Worm (Caenorhabditis elegans) whole organism, L3 larva: Measurements from ENCODE around the gene ndub-8.

Source experiments
- ZK546.5 ChIP-seq: sonication (generic microtip); optimal IDR thresholded peaks from 2 replicates; lab custom pipeline; 2017; ENCODE audit warnings: missing biosample characterization, missing genetic modification characterization
- aly-2 ChIP-seq: fragments of 150-350 bp; optimal IDR thresholded peaks from 2 replicates; lab custom pipeline; 2014; ENCODE audit warnings: missing biosample characterization, missing genetic modification characterization
- ama-1 ChIP-seq: fragments of 150-350 bp; optimal IDR thresholded peaks from 2 replicates; lab custom pipeline; 2018
- ceh-16 ChIP-seq: sonication (generic microtip); optimal IDR thresholded peaks from 2 replicates; lab custom pipeline; 2017; ENCODE audit warnings: missing biosample characterization, missing genetic modification characterization
- ceh-28 ChIP-seq: fragments of 150-350 bp; optimal IDR thresholded peaks from 2 replicates; lab custom pipeline; 2014; ENCODE audit warnings: missing biosample characterization, missing genetic modification reagents, missing genetic modification characterization
- ceh-9 ChIP-seq: sonication (generic microtip); optimal IDR thresholded peaks from 2 replicates; lab custom pipeline; 2018; ENCODE audit warnings: missing biosample characterization, missing genetic modification characterization
- daf-12 ChIP-seq: fragments of 150-350 bp; optimal IDR thresholded peaks from 2 replicates; lab custom pipeline; 2014; ENCODE audit warnings: missing biosample characterization, missing genetic modification reagents, missing genetic modification characterization
- egl-5 ChIP-seq: fragments of 150-350 bp; optimal IDR thresholded peaks from 2 replicates; lab custom pipeline; 2017; ENCODE audit warnings: missing biosample characterization, missing genetic modification reagents, missing genetic modification characterization, inconsistent platforms
- elt-2 ChIP-seq: sonication (generic microtip); optimal IDR thresholded peaks from 2 replicates; lab custom pipeline; 2016; ENCODE audit warnings: missing genetic modification reagents, mild to moderate bottlenecking, missing genetic modification characterization, missing compliant biosample characterization
- elt-3 ChIP-seq, 3 experiments: fragments of 150-350 bp in 1 of 3; sonication (generic microtip) in 2 of 3; optimal IDR thresholded peaks; 2 replicates in 2 of 3; 4 replicates in 1 of 3; lab custom pipeline; 2014 to 2017; ENCODE audit warnings: missing biosample characterization in 3 of 3, missing genetic modification characterization in 3 of 3
- eor-1 ChIP-seq, 2 experiments: fragments of 150-350 bp; optimal IDR thresholded peaks; 2 replicates each; lab custom pipeline; 2014 to 2018; ENCODE audit warnings: missing biosample characterization in 2 of 2, missing genetic modification characterization in 2 of 2
- fkh-2 ChIP-seq: fragments of 150-350 bp; optimal IDR thresholded peaks from 2 replicates; lab custom pipeline; 2014; ENCODE audit warnings: missing biosample characterization, missing genetic modification reagents, missing genetic modification characterization
- hmg-11 ChIP-seq: sonication (generic microtip); optimal IDR thresholded peaks from 2 replicates; lab custom pipeline; 2016; ENCODE audit warnings: missing genetic modification characterization, missing compliant biosample characterization
- jun-1 ChIP-seq: fragments of 150-350 bp; optimal IDR thresholded peaks from 2 replicates; lab custom pipeline; 2014; ENCODE audit warnings: missing biosample characterization, missing genetic modification reagents, missing genetic modification characterization
- lin-15B ChIP-seq: fragments of 150-350 bp; optimal IDR thresholded peaks from 2 replicates; lab custom pipeline; 2014; ENCODE audit warnings: missing biosample characterization, missing genetic modification characterization
- mml-1 ChIP-seq: fragments of 150-350 bp; sonication (generic microtip); optimal IDR thresholded peaks from 3 replicates; lab custom pipeline; 2014; ENCODE audit warnings: missing biosample characterization, missing genetic modification characterization
- nhr-11 ChIP-seq: fragments of 150-350 bp; optimal IDR thresholded peaks from 2 replicates; lab custom pipeline; 2014; ENCODE audit warnings: missing biosample characterization, missing genetic modification characterization
- nhr-12 ChIP-seq: fragments of 150-350 bp; optimal IDR thresholded peaks from 2 replicates; lab custom pipeline; 2014; ENCODE audit warnings: missing biosample characterization, missing genetic modification characterization
- nhr-23 ChIP-seq: fragments of 150-350 bp; optimal IDR thresholded peaks from 2 replicates; lab custom pipeline; 2014; ENCODE audit warnings: missing biosample characterization, missing genetic modification reagents, missing genetic modification characterization
- nhr-25 ChIP-seq: sonication (generic microtip); optimal IDR thresholded peaks from 2 replicates; lab custom pipeline; 2017; ENCODE audit warnings: missing biosample characterization, missing genetic modification characterization
- nhr-28 ChIP-seq: fragments of 150-350 bp; optimal IDR thresholded peaks from 2 replicates; lab custom pipeline; 2014; ENCODE audit warnings: missing biosample characterization, missing genetic modification characterization
- nhr-43 ChIP-seq: sonication (generic microtip); optimal IDR thresholded peaks from 2 replicates; lab custom pipeline; 2016; ENCODE audit warnings: mild to moderate bottlenecking, missing genetic modification characterization, missing compliant biosample characterization; ENCODE audit not compliant: poor library complexity, severe bottlenecking
- nhr-67 ChIP-seq: fragments of 150-350 bp; optimal IDR thresholded peaks from 2 replicates; lab custom pipeline; 2014; ENCODE audit warnings: missing biosample characterization, missing genetic modification characterization
- nhr-76 ChIP-seq: fragments of 150-350 bp; sonication (generic microtip); optimal IDR thresholded peaks from 5 replicates; lab custom pipeline; 2014; ENCODE audit warnings: missing biosample characterization, missing genetic modification characterization
- nhr-77 ChIP-seq: fragments of 150-350 bp; optimal IDR thresholded peaks from 2 replicates; lab custom pipeline; 2014; ENCODE audit warnings: missing biosample characterization, missing genetic modification characterization
- pqm-1 ChIP-seq: fragments of 150-350 bp; optimal IDR thresholded peaks from 2 replicates; lab custom pipeline; 2017; ENCODE audit warnings: missing biosample characterization, missing genetic modification characterization, inconsistent platforms
- sea-2 ChIP-seq: fragments of 150-350 bp; sonication (generic microtip); optimal IDR thresholded peaks from 4 replicates; lab custom pipeline; 2014; ENCODE audit warnings: missing biosample characterization, missing genetic modification reagents, missing genetic modification characterization
- skn-1 ChIP-seq: fragments of 150-350 bp; optimal IDR thresholded peaks from 2 replicates; lab custom pipeline; 2014; ENCODE audit warnings: missing biosample characterization, missing genetic modification characterization
- tbx-2 ChIP-seq: sonication (generic microtip); optimal IDR thresholded peaks from 2 replicates; lab custom pipeline; 2016; ENCODE audit warnings: mild to moderate bottlenecking, missing genetic modification characterization, missing compliant biosample characterization
- unc-39 ChIP-seq: sonication (generic microtip); optimal IDR thresholded peaks from 4 replicates; lab custom pipeline; 2017; ENCODE audit warnings: missing biosample characterization, missing genetic modification characterization
- unc-62 ChIP-seq: fragments of 150-350 bp; sonication (generic microtip); optimal IDR thresholded peaks from 4 replicates; lab custom pipeline; 2014; ENCODE audit warnings: missing biosample characterization, missing genetic modification reagents, missing genetic modification characterization
- zag-1 ChIP-seq: fragments of 150-350 bp; optimal IDR thresholded peaks from 2 replicates; lab custom pipeline; 2014; ENCODE audit warnings: missing biosample characterization, missing genetic modification characterization

Gene ndub-8

ce11 chrII:13875734-13876133 is 3.1 kb downstream of the ndub-8 start, which contains the start of gene ing-3:
Gene ing-3, plus strand, starts transcription at chrII:13876034.
- TF ChIP-seq ceh-16 (no peak), zag-1 (tag; lab: Kevin White, UChicago) (no peak), fkh-2 (tag; lab: Kevin White, UChicago) (no peak), nhr-11 (no peak), unc-39 (tag; lab: Kevin White, UChicago) (no peak), nhr-77 (tag; lab: Kevin White, UChicago) (no peak), nhr-43 (tag; lab: Kevin White, UChicago) (no peak), sea-2 (no peak), tbx-2 (tag; lab: Kevin White, UChicago) (no peak), jun-1 (no peak), nhr-23 (tag; lab: Kevin White, UChicago) (no peak), pqm-1 (tag; lab: Kevin White, UChicago) (no peak), aly-2 (no peak), elt-3 (tag; optimal IDR thresholded peaks at IDR 0.05; lab: Kevin White, UChicago) (no peak), egl-5 (tag; lab: Kevin White, UChicago) (no peak)

- no peak for TF ChIP-seq lin-15B (tag; lab: Kevin White, UChicago)
- TF ChIP-seq ceh-28 (tag; lab: Kevin White, UChicago) = no peak
- no peak for TF ChIP-seq mml-1 (tag; lab: Kevin White, UChicago)
- no peak for TF ChIP-seq nhr-43 (tag; lab: Kevin White, UChicago)
- no peak for TF ChIP-seq daf-12 (tag; lab: Kevin White, UChicago)
- no peak for TF ChIP-seq zag-1 (tag; lab: Kevin White, UChicago)
- TF ChIP-seq egl-5 (tag; lab: Kevin White, UChicago) = no peak
- no peak for TF ChIP-seq nhr-67
- TF ChIP-seq, all 47 proteins: peak for 0
Observed at ce11 chrII:13877994-13878393, 5.3 kb downstream of the ndub-8 start.

- no peak for TF ChIP-seq daf-12 (tag; lab: Kevin White, UChicago)
- TF ChIP-seq tbx-2 (tag; lab: Kevin White, UChicago) = no peak
- TF ChIP-seq nhr-12 = no peak
- TF ChIP-seq ceh-9 (tag; lab: Kevin White, UChicago) = no peak
- no peak for TF ChIP-seq jun-1
- no peak for TF ChIP-seq nhr-28 (tag; lab: Kevin White, UChicago)
- TF ChIP-seq aly-2 = no peak
- no peak for TF ChIP-seq skn-1 (tag; lab: Kevin White, UChicago)
- no peak for TF ChIP-seq sea-2
- no peak for TF ChIP-seq ZK546.5 (tag; lab: Kevin White, UChicago)
- no peak for TF ChIP-seq unc-39 (tag; lab: Kevin White, UChicago)
- no peak for TF ChIP-seq nhr-67
- TF ChIP-seq pqm-1 (tag; lab: Kevin White, UChicago) = no peak
- no peak for TF ChIP-seq ama-1 (lab: Kevin White, UChicago)
- no peak for TF ChIP-seq elt-3 (tag; optimal IDR thresholded peaks at IDR 0.05; lab: Kevin White, UChicago)
Observed at ce11 chrII:13879589-13879988, 6.9 kb downstream of the ndub-8 start.

- no peak for TF ChIP-seq daf-12 (tag; lab: Kevin White, UChicago)
- TF ChIP-seq ceh-9 (tag; lab: Kevin White, UChicago) = no peak
- TF ChIP-seq mml-1 (tag; lab: Kevin White, UChicago) = no peak
- TF ChIP-seq unc-62 (GFP tag; lab: Kevin White, UChicago) = no peak
- TF ChIP-seq fkh-2 (tag; lab: Kevin White, UChicago) = no peak
- no peak for TF ChIP-seq nhr-67
- no peak for TF ChIP-seq unc-39 (tag; lab: Kevin White, UChicago)
- no peak for TF ChIP-seq nhr-12
- TF ChIP-seq nhr-25 = no peak
- TF ChIP-seq lin-15B (tag; lab: Kevin White, UChicago) = no peak
- TF ChIP-seq elt-2 (tag; lab: Kevin White, UChicago) = no peak
- TF ChIP-seq hmg-11 (tag; lab: Kevin White, UChicago) = no peak
Observed at ce11 chrII:13882405-13882804, 9.7 kb downstream of the ndub-8 start, which contains the start of gene hda-10. Gene hda-10, plus strand, starts transcription at chrII:13882705.

ce11 chrII:13886431-13886830 is 13.8 kb downstream of the ndub-8 start:
- TF ChIP-seq eor-1 (tag; optimal IDR thresholded peaks at IDR 0.05; lab: Kevin White, UChicago) = no peak
- no peak for TF ChIP-seq mml-1 (tag; lab: Kevin White, UChicago)
- TF ChIP-seq jun-1 = no peak
- TF ChIP-seq daf-12 (tag; lab: Kevin White, UChicago) = no peak
- TF ChIP-seq nhr-28 (tag; lab: Kevin White, UChicago) = no peak
- TF ChIP-seq nhr-43 (tag; lab: Kevin White, UChicago) = no peak
- TF ChIP-seq hmg-11 (tag; lab: Kevin White, UChicago) = no peak
- TF ChIP-seq pqm-1 (tag; lab: Kevin White, UChicago) = no peak
- no peak for TF ChIP-seq nhr-77 (tag; lab: Kevin White, UChicago)
- TF ChIP-seq nhr-76 = no peak
- no peak for TF ChIP-seq ama-1 (lab: Kevin White, UChicago)
- TF ChIP-seq, all 47 proteins: peak for 0
